Worm (Caenorhabditis elegans): ENCODE data around the gene F44B9.8.

DNA sequence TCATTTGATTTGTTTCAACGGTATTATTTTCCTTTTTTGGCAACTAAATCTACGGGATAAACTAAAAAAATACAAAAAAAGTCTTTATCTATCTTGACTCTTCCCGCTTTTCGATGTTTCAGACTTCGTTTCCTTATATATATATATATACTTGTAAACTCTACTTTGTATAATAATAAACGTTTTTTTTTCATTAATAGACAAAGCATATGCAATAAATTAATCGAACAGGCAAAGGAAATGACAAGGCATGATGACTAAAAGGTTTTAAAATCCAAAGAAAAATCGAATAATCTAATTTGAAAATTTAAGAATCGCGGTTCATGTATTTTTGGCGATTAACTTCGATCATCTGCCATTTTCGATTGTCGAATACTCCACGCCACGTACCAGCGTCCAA lies 15.9 kb downstream of the F44B9.8 start:
- TF ChIP-seq him-1 (tag; optimal IDR thresholded peaks at IDR 0.05) (no peak), W03F9.2 (tag; optimal IDR thresholded peaks at IDR 0.05) (no peak)

All from whole organism, L4/young adult.